Fruit fly (Drosophila melanogaster): ENCODE measurements around the gene p23.

DNA sequence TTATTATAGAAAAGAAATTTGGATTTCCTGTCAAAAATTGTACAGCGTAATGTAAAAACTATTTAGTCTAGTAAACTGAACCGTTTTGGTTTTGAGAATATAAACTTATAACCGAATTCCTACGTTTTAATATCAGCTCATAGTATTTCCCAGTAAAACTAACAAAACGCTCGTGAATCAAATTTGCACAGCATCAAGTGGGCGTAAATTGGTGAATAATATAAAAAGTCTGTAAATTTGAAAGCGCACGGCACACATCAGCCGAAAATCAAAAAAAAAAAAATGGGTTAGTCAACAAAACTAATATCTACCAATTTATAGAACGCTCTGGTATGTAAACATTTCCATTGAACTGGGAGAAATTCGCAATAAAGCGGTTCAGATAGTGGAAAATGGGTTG, 39.8 kb upstream of the p23 start, which contains the start of gene Dh44:
- TF ChIP-seq woc (GFP tag; optimal IDR thresholded peaks at IDR 0.05) (no peak), br (GFP tag; optimal IDR thresholded peaks at IDR 0.05) (no peak), usp (GFP tag; optimal IDR thresholded peaks at IDR 0.05) (no peak), GATAd (GFP tag; optimal IDR thresholded peaks at IDR 0.05) (no peak), h (GFP tag; optimal IDR thresholded peaks at IDR 0.05) (no peak), brk (GFP tag; optimal IDR thresholded peaks at IDR 0.05) (no peak), sv (GFP tag; optimal IDR thresholded peaks at IDR 0.05) (no peak), CrebA (GFP tag; optimal IDR thresholded peaks at IDR 0.05; ENCODE audit: borderline replicate concordance) (no peak), psq (GFP tag; optimal IDR thresholded peaks at IDR 0.05) (no peak), Hr78 (GFP tag; optimal IDR thresholded peaks at IDR 0.05) (no peak)

Data from whole organism, wandering third instar larva.